Worm (Caenorhabditis elegans) whole organism, L4 larva: ENCODE measurements around the gene nstp-7.

Experiments used
- ZK337.2 ChIP-seq: fragments of 200-800 bp; sonication (Bioruptor generic); IDR thresholded peaks from 2 replicates; pipeline ENCODE4 v1.3.6; 2022; ENCODE audit warnings: missing genetic modification reagents, missing genetic modification characterization, missing compliant biosample characterization
- aly-2 ChIP-seq: sonication (generic microtip); optimal IDR thresholded peaks from 2 replicates; lab custom pipeline; 2018; ENCODE audit warnings: missing biosample characterization, missing genetic modification characterization
- rbr-2 ChIP-seq: sonication (generic microtip); optimal IDR thresholded peaks from 2 replicates; lab custom pipeline; 2016; ENCODE audit warnings: missing genotype, missing genetic modification characterization, missing compliant biosample characterization

ce11 chrV:597823-598222, 16.1 kb downstream of the nstp-7 start:
- TF ChIP-seq ZK337.2: no peak
- TF ChIP-seq aly-2 (tag; lab: Kevin White, UChicago): no peak
- no peak for TF ChIP-seq rbr-2
